Fruit fly (Drosophila melanogaster) Kc167 (cell line): ENCODE results near the gene Arl6IP1.

Experiments used
- Myc ChIP-seq: fragments of >200 bp; optimal IDR thresholded peaks from 2 replicates; lab custom pipeline; 2017; ENCODE audit warnings: missing external identifiers
- Sin3A ChIP-seq: fragments of >200 bp; optimal IDR thresholded peaks from 2 replicates; lab custom pipeline; 2018; ENCODE audit warnings: missing external identifiers
- h ChIP-seq: fragments of >200 bp; optimal IDR thresholded peaks from 3 replicates; lab custom pipeline; 2018; ENCODE audit warnings: missing external identifiers
- insv ChIP-seq: fragments of >200 bp; optimal IDR thresholded peaks from 3 replicates; lab custom pipeline; 2018; ENCODE audit warnings: missing external identifiers
- psq ChIP-seq: fragments of >200 bp; optimal IDR thresholded peaks from 2 replicates; lab custom pipeline; 2017; ENCODE audit warnings: missing external identifiers
- ttk ChIP-seq: sonication (Bioruptor generic); optimal IDR thresholded peaks from 2 replicates; lab custom pipeline; 2017; ENCODE audit warnings: missing external identifiers

Arl6IP1 gene

DNA sequence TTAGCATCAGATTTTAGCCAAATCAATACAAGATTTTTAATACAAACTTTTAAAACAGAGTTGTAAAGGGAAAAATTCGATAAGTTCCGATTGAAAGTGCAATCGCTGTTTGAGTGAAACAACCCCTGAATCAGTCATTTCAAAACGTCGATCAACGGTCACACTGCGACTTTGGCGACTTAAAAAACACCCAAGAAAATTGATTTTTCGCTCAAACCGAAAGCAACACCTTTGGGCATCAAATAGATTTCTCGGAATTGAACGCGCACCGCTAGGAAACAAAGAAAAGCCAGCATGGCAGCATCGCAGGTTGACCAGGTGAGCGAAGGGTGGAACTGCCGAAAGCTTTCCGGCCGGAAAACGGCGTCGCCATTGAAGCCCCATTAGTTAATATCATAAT is at the start of gene Arl6IP1:
TSS of gene Arl6IP1 (plus strand) at position 15 of the 400 bp plus-strand sequence.
- TF ChIP-seq insv: no peak
- TF ChIP-seq Sin3A (lab: Kevin White, UChicago): no peak
- no peak for TF ChIP-seq h (lab: Kevin White, UChicago)
- TF ChIP-seq psq: no peak
- TF ChIP-seq ttk (lab: Kevin White, UChicago): no peak
- no peak for TF ChIP-seq Myc

DNA sequence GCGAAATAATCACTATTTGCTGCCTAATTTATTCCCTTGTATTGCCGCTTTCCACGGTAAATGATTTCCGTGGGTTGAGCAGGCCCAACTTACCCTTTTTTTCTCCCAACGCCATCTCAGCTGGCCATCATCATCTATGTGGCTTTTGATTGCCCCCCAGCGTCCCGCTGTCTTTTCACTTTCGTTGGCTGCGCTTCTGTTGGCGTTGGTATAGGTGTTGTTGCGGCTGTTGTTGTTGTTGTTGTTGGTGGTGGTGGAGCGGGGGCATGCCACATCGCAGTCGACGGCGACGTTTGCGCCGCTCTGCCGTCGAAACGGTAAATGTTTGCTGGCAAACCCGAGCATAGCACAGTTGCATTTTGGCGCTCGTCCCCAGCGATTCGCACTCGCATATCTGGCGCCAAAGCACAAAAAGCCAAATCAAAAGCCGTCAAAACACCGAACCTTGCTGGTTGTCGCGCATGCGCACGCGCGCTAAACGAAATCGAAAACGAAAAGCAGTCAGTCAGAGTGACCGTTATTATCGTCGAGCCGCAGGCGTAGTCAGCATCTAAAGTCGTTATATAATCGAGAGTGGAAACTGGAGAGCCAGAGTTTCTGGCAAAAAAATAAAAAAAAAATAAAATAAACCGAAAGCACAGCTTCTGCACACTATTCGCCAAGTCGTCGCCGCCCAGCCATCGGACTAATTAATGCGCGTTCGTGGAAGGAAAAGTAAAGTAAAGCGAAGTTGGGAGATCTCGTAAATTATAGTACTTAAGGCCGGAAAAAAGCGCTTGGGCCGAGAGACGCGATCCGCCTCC is 49.1 kb upstream of the Arl6IP1 start, which contains the start of gene CG14892:
TSS of gene CG14892 (plus strand) at position 359 of the 803 bp plus-strand sequence.
- TF ChIP-seq h (lab: Kevin White, UChicago) (no peak), Myc (no peak), ttk (lab: Kevin White, UChicago) (no peak)

DNA sequence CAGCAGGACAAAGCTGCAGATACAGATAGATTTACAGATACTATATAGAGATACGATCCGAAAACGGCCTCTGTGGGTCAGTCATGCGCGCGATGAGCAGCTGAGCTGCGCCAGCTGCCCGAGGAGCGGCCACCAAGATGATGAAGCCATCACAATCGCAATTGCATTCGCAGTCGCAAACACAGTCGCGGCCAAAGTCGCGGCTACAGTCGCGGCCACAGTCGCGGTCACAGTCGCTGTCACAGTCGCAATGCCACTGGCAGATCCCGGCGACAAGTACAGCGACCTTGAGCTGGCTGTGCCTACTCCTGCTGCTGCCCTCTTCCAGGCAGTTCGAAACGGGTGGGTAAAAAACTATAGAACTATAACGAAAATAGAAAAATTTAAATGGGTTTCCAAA is 48.4 kb upstream of the Arl6IP1 start:
- TF ChIP-seq h (lab: Kevin White, UChicago) (no peak), ttk (lab: Kevin White, UChicago) (no peak), Myc (no peak), Sin3A (lab: Kevin White, UChicago) (no peak), psq (no peak), insv (no peak)

- TF ChIP-seq insv (no peak), Myc (no peak), h (lab: Kevin White, UChicago) (no peak), psq (no peak), Sin3A (lab: Kevin White, UChicago) (no peak), ttk (lab: Kevin White, UChicago) (no peak)
Observed at dm6 chr3R:16599647-16600046, 43.8 kb upstream of the Arl6IP1 start.

- TF ChIP-seq insv (no peak), Myc (no peak)
Observed at dm6 chr3R:16600735-16601134, 42.7 kb upstream of the Arl6IP1 start.

DNA sequence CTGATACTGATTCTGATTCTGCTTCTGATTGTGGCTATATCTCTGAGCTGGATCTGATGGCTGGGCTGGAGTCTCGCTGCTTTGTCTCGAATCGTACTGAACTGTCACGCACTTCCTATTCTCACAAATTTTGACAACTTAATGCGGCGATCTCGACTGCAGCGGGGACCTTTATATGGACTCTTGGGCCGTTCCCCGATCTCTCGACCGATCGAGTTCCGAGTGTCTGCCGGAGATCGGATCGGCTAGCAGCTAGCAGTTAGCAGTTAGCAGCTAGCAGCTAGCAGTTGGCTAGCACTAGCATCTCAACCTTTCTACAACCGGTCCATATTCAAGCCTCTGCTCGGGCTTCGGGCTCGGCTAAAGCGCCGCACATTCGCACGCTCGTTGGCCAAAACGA is 38.7 kb upstream of the Arl6IP1 start, which contains the start of gene CG10345:
TSS of gene CG10345 (minus strand) at position 147 of the 400 bp plus-strand sequence.
- TF ChIP-seq Sin3A (lab: Kevin White, UChicago): no peak
- TF ChIP-seq h (lab: Kevin White, UChicago): no peak
- TF ChIP-seq Myc: no peak
- no peak for TF ChIP-seq psq
- no peak for TF ChIP-seq insv
- TF ChIP-seq ttk (lab: Kevin White, UChicago): no peak

- TF ChIP-seq psq (no peak), insv (no peak), Myc (no peak), ttk (lab: Kevin White, UChicago) (no peak), Sin3A (lab: Kevin White, UChicago) (no peak), h (lab: Kevin White, UChicago) (no peak)
Observed at dm6 chr3R:16605929-16606328, 37.5 kb upstream of the Arl6IP1 start.

DNA sequence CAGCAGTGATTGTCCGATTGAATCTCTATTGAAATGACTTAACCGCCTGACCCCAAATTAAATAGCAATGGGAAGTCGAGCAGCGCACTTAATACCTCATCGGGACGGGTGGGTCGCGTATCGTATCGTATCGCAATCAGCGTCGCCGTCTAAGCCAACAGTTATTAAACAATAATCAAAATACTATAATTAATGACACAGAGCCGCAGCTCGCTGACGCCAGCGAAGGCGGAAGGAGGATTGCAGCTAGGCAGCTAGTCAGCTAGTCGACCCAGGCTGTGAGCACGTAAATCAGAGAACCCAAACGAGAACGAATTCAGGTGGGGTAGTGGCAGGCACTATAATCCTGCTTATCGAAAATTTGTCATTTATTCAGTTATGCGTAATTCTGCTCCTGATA is 34.5 kb upstream of the Arl6IP1 start, which contains the start of gene NPF:
TSS of gene NPF (plus strand) at position 301 of the 400 bp plus-strand sequence.
- TF ChIP-seq Myc (no peak), insv (no peak), h (lab: Kevin White, UChicago) (no peak), psq (no peak), ttk (lab: Kevin White, UChicago) (no peak), Sin3A (lab: Kevin White, UChicago) (no peak)

dm6 chr3R:16611240-16611639 is 32.2 kb upstream of the Arl6IP1 start:
- no peak for TF ChIP-seq Sin3A (lab: Kevin White, UChicago)
- no peak for TF ChIP-seq psq
- TF ChIP-seq Myc: no peak
- no peak for TF ChIP-seq insv
- no peak for TF ChIP-seq ttk (lab: Kevin White, UChicago)
- TF ChIP-seq h (lab: Kevin White, UChicago): no peak

DNA sequence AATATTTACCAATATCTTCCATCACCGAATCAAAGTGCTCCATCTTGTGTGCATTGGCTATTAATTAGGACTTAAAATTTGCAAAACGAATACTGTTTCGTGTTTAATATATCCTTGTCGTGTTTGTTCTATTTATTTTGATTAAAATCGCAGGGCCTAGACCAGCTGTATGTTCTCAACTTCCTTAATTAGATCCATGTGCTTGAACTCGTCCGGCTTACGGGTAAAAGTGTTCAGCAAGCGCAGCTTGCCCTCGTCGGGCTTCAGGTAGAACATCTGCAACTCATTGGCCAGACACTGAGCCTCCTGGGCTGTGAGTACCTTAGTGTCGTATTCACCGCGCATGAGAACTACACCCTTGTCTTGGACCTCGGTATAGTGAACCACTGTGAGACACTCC is 30.1 kb upstream of the Arl6IP1 start, which contains the start of gene CG12783:
TSS of gene CG12783 (minus strand) at position 101 of the 400 bp plus-strand sequence.
- TF ChIP-seq Myc: no peak
- no peak for TF ChIP-seq psq
- TF ChIP-seq Sin3A (lab: Kevin White, UChicago): no peak
- TF ChIP-seq insv: no peak
- no peak for TF ChIP-seq h (lab: Kevin White, UChicago)
- TF ChIP-seq ttk (lab: Kevin White, UChicago): no peak

DNA sequence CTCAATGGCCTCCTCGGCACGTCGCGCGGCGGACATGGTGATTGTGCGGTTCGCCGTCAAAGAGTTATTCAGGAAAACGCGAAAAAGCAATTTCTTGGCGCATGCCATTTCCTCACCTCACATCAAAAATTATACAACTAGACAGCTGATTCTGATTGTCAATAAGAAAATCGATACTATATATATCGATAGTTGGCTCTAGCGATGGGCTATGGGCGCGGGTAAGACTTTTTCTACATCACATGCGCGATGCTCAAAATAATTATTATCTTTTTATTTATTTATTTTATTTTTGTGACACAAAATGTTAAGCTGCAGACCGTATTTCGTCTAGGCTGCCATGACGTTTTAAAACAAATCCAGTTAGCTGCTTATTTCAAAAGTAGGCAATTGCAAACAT is 29.2 kb upstream of the Arl6IP1 start, which contains the start of gene CG10340:
TSS of gene CG10340 (minus strand) at position 151 of the 400 bp plus-strand sequence.
- TF ChIP-seq Sin3A (lab: Kevin White, UChicago): no peak
- TF ChIP-seq insv: no peak
- no peak for TF ChIP-seq psq
- TF ChIP-seq ttk (lab: Kevin White, UChicago): no peak
- TF ChIP-seq Myc: no peak
- no peak for TF ChIP-seq h (lab: Kevin White, UChicago)

- TF ChIP-seq Sin3A (lab: Kevin White, UChicago): no peak
Observed at dm6 chr3R:16615009-16615408, 28.4 kb upstream of the Arl6IP1 start, which contains the start of gene CG17562. TSS of gene CG17562 (plus strand) at chr3R:16615309.

DNA sequence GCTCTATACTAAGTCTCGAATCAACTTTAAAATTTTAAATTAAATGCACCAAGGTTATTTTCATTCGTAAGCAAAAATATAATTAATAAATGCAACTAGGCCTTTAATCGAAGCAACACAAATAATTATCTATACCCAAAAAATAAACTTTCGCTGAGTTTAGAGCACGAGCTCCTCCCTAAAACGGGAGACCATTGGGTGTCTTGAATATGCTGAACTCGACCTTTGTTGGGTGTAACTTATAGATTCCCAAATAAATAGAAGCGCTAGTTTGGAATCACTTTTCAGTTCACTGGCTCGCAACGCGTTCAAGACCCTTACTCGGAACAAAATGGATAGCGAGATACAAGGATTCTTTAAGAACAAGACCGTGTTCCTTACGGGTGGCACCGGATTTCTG is 25.8 kb upstream of the Arl6IP1 start, which contains the start of gene CG17560:
TSS of gene CG17560 (plus strand) at position 301 of the 400 bp plus-strand sequence.
- no peak for TF ChIP-seq h (lab: Kevin White, UChicago)
- no peak for TF ChIP-seq ttk (lab: Kevin White, UChicago)
- no peak for TF ChIP-seq Myc
- no peak for TF ChIP-seq Sin3A (lab: Kevin White, UChicago)
- no peak for TF ChIP-seq psq
- TF ChIP-seq insv: no peak
